Fruit fly (Drosophila melanogaster) whole organism, embryonic: Measurements from ENCODE around the gene Hou.
A peak's percentile ranks its signal among the peaks of the same experiment; 100 is the strongest.

Experiments
- Abd-B ChIP-seq: fragments of 200-800 bp; sonication (Bioruptor generic); optimal IDR thresholded peaks from 2 replicates; lab custom pipeline; 2018; ENCODE audit warnings: missing biosample characterization, mild to moderate bottlenecking, missing genetic modification characterization, moderate library complexity
- Awh ChIP-seq: fragments of 200-800 bp; sonication (Bioruptor generic); IDR thresholded peaks from 2 replicates; pipeline ENCODE4, ENCODE4 v1.3.6; 2022; ENCODE audit warnings: missing biosample characterization, missing genetic modification characterization
- CG10462 ChIP-seq: fragments of 200-800 bp; sonication (Bioruptor generic); optimal IDR thresholded peaks from 2 replicates; lab custom pipeline; 2016; ENCODE audit warnings: missing biosample characterization, missing genetic modification characterization
- CG12744 ChIP-seq: fragments of 200-800 bp; sonication (Bioruptor generic); optimal IDR thresholded peaks from 2 replicates; lab custom pipeline; 2016; ENCODE audit warnings: missing biosample characterization, missing genetic modification characterization
- CG15514 ChIP-seq: fragments of 200-800 bp; sonication (Bioruptor generic); optimal IDR thresholded peaks from 3 replicates; lab custom pipeline; 2017; ENCODE audit warnings: missing biosample characterization, missing genetic modification characterization, mild to moderate bottlenecking, moderate library complexity, missing genetic modification reagents
- CG18011 ChIP-seq: fragments of 200-800 bp; sonication (Bioruptor generic); optimal IDR thresholded peaks from 2 replicates; lab custom pipeline; 2017; ENCODE audit warnings: missing biosample characterization, missing genetic modification characterization, mild to moderate bottlenecking, moderate library complexity, missing genotype
- CG18599 ChIP-seq: fragments of 200-800 bp; sonication (Bioruptor generic); optimal IDR thresholded peaks from 3 replicates; lab custom pipeline; 2017; ENCODE audit warnings: missing biosample characterization, missing genetic modification characterization, mild to moderate bottlenecking, moderate library complexity, missing genetic modification reagents
- CG18619 ChIP-seq: fragments of 200-800 bp; sonication (Bioruptor generic); optimal IDR thresholded peaks from 3 replicates; lab custom pipeline; 2017; ENCODE audit warnings: missing biosample characterization, mild to moderate bottlenecking, missing genetic modification characterization
- CG3281 ChIP-seq: fragments of 200-800 bp; sonication (Bioruptor generic); optimal IDR thresholded peaks from 3 replicates; lab custom pipeline; 2017; ENCODE audit warnings: missing biosample characterization, mild to moderate bottlenecking, missing genetic modification characterization
- CG3407 ChIP-seq: fragments of 200-800 bp; sonication (Bioruptor generic); optimal IDR thresholded peaks from 2 replicates; lab custom pipeline; 2018; ENCODE audit warnings: missing biosample characterization, mild to moderate bottlenecking, missing genetic modification characterization
- CG4617 ChIP-seq: fragments of 200-800 bp; sonication (Bioruptor generic); optimal IDR thresholded peaks from 3 replicates; lab custom pipeline; 2016; ENCODE audit warnings: missing biosample characterization, missing genetic modification characterization, borderline replicate concordance
- CG6765 ChIP-seq: fragments of 200-800 bp; sonication (Bioruptor generic); optimal IDR thresholded peaks from 3 replicates; lab custom pipeline; 2017; ENCODE audit warnings: missing biosample characterization, mild to moderate bottlenecking, missing genetic modification characterization
- CG8359 ChIP-seq: fragments of 200-800 bp; sonication (Bioruptor generic); optimal IDR thresholded peaks from 2 replicates; lab custom pipeline; 2017; ENCODE audit warnings: missing biosample characterization, mild to moderate bottlenecking, missing genetic modification characterization, borderline replicate concordance
- CG9215 ChIP-seq: fragments of 200-800 bp; sonication (Bioruptor generic); IDR thresholded peaks from 2 replicates; pipeline ENCODE4 v1.3.6; 2022; ENCODE audit warnings: missing biosample characterization, missing genetic modification characterization
- CG9437 ChIP-seq: fragments of 200-800 bp; sonication (Bioruptor generic); optimal IDR thresholded peaks from 2 replicates; lab custom pipeline; 2018; ENCODE audit warnings: missing biosample characterization, mild to moderate bottlenecking, missing genetic modification characterization
- CrebB ChIP-seq: fragments of 200-800 bp; sonication (Bioruptor generic); optimal IDR thresholded peaks from 3 replicates; lab custom pipeline; 2018; ENCODE audit warnings: missing biosample characterization, mild to moderate bottlenecking, missing genetic modification characterization
- D ChIP-seq, 2 experiments: fragments of 200-800 bp in 1 of 2; fragments of >200 bp in 1 of 2; sonication (Bioruptor generic) in 1 of 2; optimal IDR thresholded peaks; 2 replicates in 1 of 2; 3 replicates in 1 of 2; lab custom pipeline; 2017; ENCODE audit warnings: mild to moderate bottlenecking in 1 of 2, missing biosample characterization in 1 of 2, missing genetic modification characterization in 1 of 2, missing genetic modification reagents in 1 of 2
- Dad ChIP-seq: fragments of 200-800 bp; sonication (Bioruptor generic); optimal IDR thresholded peaks from 3 replicates; lab custom pipeline; 2016; ENCODE audit warnings: missing biosample characterization, missing genetic modification characterization
- Dp ChIP-seq: fragments of 200-800 bp; sonication (Bioruptor generic); optimal IDR thresholded peaks from 2 replicates; lab custom pipeline; 2018; ENCODE audit warnings: missing biosample characterization, mild to moderate bottlenecking, missing genetic modification characterization, moderate library complexity
- Ets65A ChIP-seq: fragments of 200-800 bp; sonication (Bioruptor generic); peaks from one replicate; lab custom pipeline; 2016; ENCODE audit warnings: missing biosample characterization, missing genetic modification characterization
- HHEX ChIP-seq: fragments of 200-800 bp; sonication (Bioruptor generic); optimal IDR thresholded peaks from 3 replicates; lab custom pipeline; 2017; ENCODE audit warnings: missing biosample characterization, mild to moderate bottlenecking, missing genetic modification characterization, missing genetic modification reagents
- Hr3 ChIP-seq: fragments of 200-800 bp; sonication (Bioruptor generic); optimal IDR thresholded peaks from 3 replicates; lab custom pipeline; 2016; ENCODE audit warnings: missing biosample characterization, missing genetic modification characterization
- Max ChIP-seq: fragments of 200-800 bp; sonication (Bioruptor generic); optimal IDR thresholded peaks from 2 replicates; lab custom pipeline; 2016; ENCODE audit warnings: missing biosample characterization, mild to moderate bottlenecking, missing genetic modification characterization
- Oaz ChIP-seq: fragments of 200-800 bp; sonication (Bioruptor generic); IDR thresholded peaks from 2 replicates; pipeline ENCODE4 v1.3.6; 2022; ENCODE audit warnings: missing biosample characterization, missing genetic modification characterization
- Rfx ChIP-seq: fragments of 200-800 bp; sonication (Bioruptor generic); IDR thresholded peaks from 2 replicates; pipeline ENCODE4 v1.3.6; 2022; ENCODE audit warnings: missing biosample characterization, missing genetic modification characterization
- Rx ChIP-seq: fragments of 200-800 bp; sonication (Bioruptor generic); IDR thresholded peaks from 2 replicates; pipeline ENCODE4 v1.3.6; 2022; ENCODE audit warnings: missing biosample characterization, missing genetic modification characterization
- Scr ChIP-seq: fragments of 200-800 bp; sonication (Bioruptor generic); IDR thresholded peaks from 2 replicates; pipeline ENCODE4 v1.3.6; 2022; ENCODE audit warnings: missing biosample characterization, missing genetic modification characterization; ENCODE audit not compliant: partially characterized antibody
- abd-A ChIP-seq: fragments of 200-800 bp; sonication (Bioruptor generic); optimal IDR thresholded peaks from 3 replicates; lab custom pipeline; 2019; ENCODE audit warnings: missing biosample characterization, mild to moderate bottlenecking, missing genetic modification characterization, moderate library complexity
- ato ChIP-seq: fragments of 200-800 bp; sonication (Bioruptor generic); IDR thresholded peaks from 2 replicates; pipeline ENCODE4 v1.3.6; 2022; ENCODE audit warnings: missing biosample characterization, missing genetic modification characterization; ENCODE audit not compliant: partially characterized antibody
- az2 ChIP-seq: fragments of 200-800 bp; sonication (Bioruptor generic); optimal IDR thresholded peaks from 3 replicates; lab custom pipeline; 2016; ENCODE audit warnings: missing biosample characterization, missing genetic modification characterization
- bbx ChIP-seq: fragments of 200-800 bp; sonication (Bioruptor generic); IDR thresholded peaks from 2 replicates; pipeline ENCODE4 v1.3.6; 2022; ENCODE audit warnings: missing biosample characterization, missing genetic modification characterization; ENCODE audit not compliant: partially characterized antibody
- bigmax ChIP-seq: fragments of 200-800 bp; sonication (Bioruptor generic); optimal IDR thresholded peaks from 2 replicates; lab custom pipeline; 2018; ENCODE audit warnings: missing biosample characterization, mild to moderate bottlenecking, missing genetic modification characterization
- caup ChIP-seq: fragments of 200-800 bp; sonication (Bioruptor generic); optimal IDR thresholded peaks from 3 replicates; lab custom pipeline; 2017; ENCODE audit warnings: missing biosample characterization, mild to moderate bottlenecking, missing genetic modification characterization, moderate library complexity; ENCODE audit not compliant: severe bottlenecking
- chn ChIP-seq: fragments of 200-800 bp; sonication (Bioruptor generic); optimal IDR thresholded peaks from 2 replicates; lab custom pipeline; 2016; ENCODE audit warnings: missing biosample characterization, missing genetic modification characterization
- croc ChIP-seq: fragments of 200-800 bp; sonication (Bioruptor generic); conservative IDR thresholded peaks from 3 replicates; pipeline ENCODE4 v1.3.6; 2022; ENCODE audit warnings: missing biosample characterization, missing genetic modification characterization
- dimm ChIP-seq: fragments of 200-800 bp; sonication (Bioruptor generic); IDR thresholded peaks from 2 replicates; pipeline ENCODE4 v1.3.6; 2022; ENCODE audit warnings: missing biosample characterization, missing genetic modification characterization
- ems ChIP-seq: fragments of 200-800 bp; sonication (Bioruptor generic); optimal IDR thresholded peaks from 3 replicates; lab custom pipeline; 2016; ENCODE audit warnings: missing biosample characterization, missing genetic modification characterization
- eve ChIP-seq, 2 experiments: fragments of >200 bp; optimal IDR thresholded peaks; 2 replicates each; lab custom pipeline; 2017; ENCODE audit warnings: missing biosample characterization in 2 of 2, missing genetic modification characterization in 2 of 2
- fd102C ChIP-seq: fragments of 200-800 bp; sonication (Bioruptor generic); optimal IDR thresholded peaks from 2 replicates; lab custom pipeline; 2018; ENCODE audit warnings: missing biosample characterization, mild to moderate bottlenecking, missing genetic modification characterization, moderate library complexity
- gcm ChIP-seq: fragments of 200-800 bp; sonication (Bioruptor generic); optimal IDR thresholded peaks from 2 replicates; lab custom pipeline; 2019; ENCODE audit warnings: missing biosample characterization, mild to moderate bottlenecking, missing genetic modification characterization, moderate library complexity
- gfzf ChIP-seq: fragments of 200-800 bp; sonication (Bioruptor generic); optimal IDR thresholded peaks from 2 replicates; lab custom pipeline; 2016; ENCODE audit warnings: missing biosample characterization, mild to moderate bottlenecking, missing genetic modification characterization, moderate library complexity
- grn ChIP-seq: fragments of 200-800 bp; sonication (Bioruptor generic); optimal IDR thresholded peaks from 3 replicates; lab custom pipeline; 2017; ENCODE audit warnings: missing biosample characterization, missing genetic modification characterization
- gsb ChIP-seq: fragments of 200-800 bp; sonication (Bioruptor generic); IDR thresholded peaks from 2 replicates; pipeline ENCODE4 v1.3.6; 2022; ENCODE audit warnings: missing biosample characterization, missing genetic modification characterization
- hb ChIP-seq: fragments of 200-800 bp; sonication (Bioruptor generic); IDR thresholded peaks from 3 replicates; pipeline ENCODE4 v1.3.6; 2022; ENCODE audit warnings: missing biosample characterization, missing genetic modification characterization; ENCODE audit not compliant: partially characterized antibody
- pb ChIP-seq: fragments of 200-800 bp; sonication (Bioruptor generic); optimal IDR thresholded peaks from 3 replicates; lab custom pipeline; 2016; ENCODE audit warnings: missing biosample characterization, missing genetic modification characterization
- sisA ChIP-seq: fragments of 200-800 bp; sonication (Bioruptor generic); IDR thresholded peaks from 2 replicates; pipeline ENCODE4 v1.3.6; 2022; ENCODE audit warnings: missing biosample characterization, missing genetic modification characterization
- trem ChIP-seq: fragments of 200-800 bp; optimal IDR thresholded peaks from 3 replicates; lab custom pipeline; 2019; ENCODE audit warnings: missing biosample characterization, mild to moderate bottlenecking, missing genetic modification characterization, moderate library complexity
- tup ChIP-seq: fragments of 200-800 bp; sonication (Bioruptor generic); optimal IDR thresholded peaks from 2 replicates; lab custom pipeline; 2016; ENCODE audit warnings: missing biosample characterization, mild to moderate bottlenecking, missing genetic modification characterization, moderate library complexity
- wdn ChIP-seq: fragments of 200-800 bp; sonication (Bioruptor generic); IDR thresholded peaks from 2 replicates; pipeline ENCODE4 v1.3.6; 2022; ENCODE audit warnings: missing biosample characterization, missing genetic modification characterization

Gene Hou

dm6 chrX:18645720-18646213 is 4.5 kb downstream of the Hou start (continued):
- TF ChIP-seq pb (GFP tag; lab: Kevin White, UChicago) (no peak), fd102C (GFP tag; lab: Kevin White, UChicago) (peak; percentile 53), Abd-B (GFP tag; lab: Kevin White, UChicago) (peak; percentile 54), chn (GFP tag; lab: Kevin White, UChicago) (peak; percentile 61), CG10462 (GFP tag; lab: Kevin White, UChicago) (peak; percentile 15), CG18599 (GFP tag; lab: Kevin White, UChicago) (peak; percentile 79), croc (GFP tag; lab: Robert Waterston, UW) (0 out of 3 replicates have a peak, but pooled peaks have one; percentile 22), ato (GFP tag; lab: Robert Waterston, UW) (no peak), CG9215 (GFP tag; lab: Robert Waterston, UW) (peak; percentile 47), Rfx (GFP tag; lab: Robert Waterston, UW) (peak; percentile 53; the same call in 1 of the 2 replicates), az2 (peak; percentile 57), tup (GFP tag; lab: Kevin White, UChicago) (peak; percentile 14), CG18619 (GFP tag; lab: Kevin White, UChicago) (peak; percentile 45), Dad (GFP tag; lab: Kevin White, UChicago) (peak; percentile 44), Dp (GFP tag; lab: Kevin White, UChicago) (no peak), Awh (no peak), CG12744 (GFP tag; lab: Kevin White, UChicago) (no peak), CG4617 (GFP tag; lab: Kevin White, UChicago) (peak; percentile 19), Ets65A (GFP tag; lab: Kevin White, UChicago) (peak; percentile 95), CG6765 (GFP tag; lab: Kevin White, UChicago) (peak; percentile 64), CG15514 (GFP tag; lab: Kevin White, UChicago) (peak; percentile 42), bbx (GFP tag; lab: Robert Waterston, UW) (no peak), CG9437 (peak; percentile 48), trem (tag; lab: Kevin White, UChicago) (peak; percentile 38), CG8359 (GFP tag; lab: Kevin White, UChicago) (no peak), HHEX (GFP tag; lab: Kevin White, UChicago) (peak; percentile 72), caup (peak; percentile 21), CG18011 (GFP tag; lab: Kevin White, UChicago) (peak; percentile 14), CrebB (tag; lab: Kevin White, UChicago) (peak; percentile 63), CG3407 (GFP tag; lab: Kevin White, UChicago) (peak; percentile 32), wdn (GFP tag; lab: Robert Waterston, UW) (no peak), Oaz (no peak), ems (GFP tag; lab: Kevin White, UChicago) (no peak), Hr3 (GFP tag; lab: Kevin White, UChicago) (peak; percentile 66), abd-A (tag; lab: Kevin White, UChicago) (no peak), Rx (GFP tag; lab: Robert Waterston, UW) (0 out of 2 replicates have a peak, but pooled peaks have one; percentile 25), dimm (GFP tag; lab: Robert Waterston, UW) (0 out of 2 replicates have a peak, but pooled peaks have one; percentile 25), Scr (GFP tag; lab: Robert Waterston, UW) (no peak), D (optimal IDR thresholded peaks at IDR 0.05; lab: Kevin White, UChicago) (no peak), D (GFP tag; optimal IDR thresholded peaks at IDR 0.05; lab: Kevin White, UChicago) (peak; percentile 57), gcm (GFP tag; lab: Kevin White, UChicago) (peak; percentile 43), Max (peak; percentile 67), hb (GFP tag; lab: Robert Waterston, UW) (no peak), gfzf (no peak), eve (GFP tag; optimal IDR thresholded peaks at IDR 0.05; lab: Kevin White, UChicago) (no peak), bigmax (GFP tag; lab: Kevin White, UChicago) (no peak), sisA (GFP tag; lab: Robert Waterston, UW) (peak; percentile 67), gsb (no peak), grn (GFP tag; lab: Kevin White, UChicago) (peak; percentile 16), CG3281 (peak; percentile 49)
